Worm (Caenorhabditis elegans): ENCODE measurements around the gene ugt-54.

ce11 chrIV:10727734-10728133, 33.8 kb upstream of the ugt-54 start, which contains the start of gene ZC168.2:
- no peak for TF ChIP-seq nhr-12 (tag; optimal IDR thresholded peaks at IDR 0.05)
- no peak for TF ChIP-seq lin-13 (tag; optimal IDR thresholded peaks at IDR 0.05)
- no peak for TF ChIP-seq zip-8 (tag; optimal IDR thresholded peaks at IDR 0.05)
- TF ChIP-seq tbx-8 (GFP tag; optimal IDR thresholded peaks at IDR 0.05) = no peak
- TF ChIP-seq nhr-28 (tag; optimal IDR thresholded peaks at IDR 0.05) = no peak
- TF ChIP-seq M03D4.4 (tag; optimal IDR thresholded peaks at IDR 0.05) = no peak
- no peak for TF ChIP-seq ceh-43 (GFP tag; optimal IDR thresholded peaks at IDR 0.05)
- TF ChIP-seq pha-4 (tag; optimal IDR thresholded peaks at IDR 0.05) = no peak
- no peak for TF ChIP-seq sptf-1 (tag; optimal IDR thresholded peaks at IDR 0.05)
- no peak for TF ChIP-seq sem-2 (GFP tag; optimal IDR thresholded peaks at IDR 0.05)
- TF ChIP-seq elt-3 (tag; optimal IDR thresholded peaks at IDR 0.05) = no peak
- no peak for TF ChIP-seq nhr-76 (tag; optimal IDR thresholded peaks at IDR 0.05)
- TF ChIP-seq unc-120 (tag; optimal IDR thresholded peaks at IDR 0.05; ENCODE audit: poor library complexity, severe bottlenecking) = no peak
- no peak for TF ChIP-seq unc-62 (GFP tag; optimal IDR thresholded peaks at IDR 0.05)
